Fruit fly (Drosophila melanogaster): ENCODE data around the gene Dpy-30L1.

Dpy-30L1 gene

DNA sequence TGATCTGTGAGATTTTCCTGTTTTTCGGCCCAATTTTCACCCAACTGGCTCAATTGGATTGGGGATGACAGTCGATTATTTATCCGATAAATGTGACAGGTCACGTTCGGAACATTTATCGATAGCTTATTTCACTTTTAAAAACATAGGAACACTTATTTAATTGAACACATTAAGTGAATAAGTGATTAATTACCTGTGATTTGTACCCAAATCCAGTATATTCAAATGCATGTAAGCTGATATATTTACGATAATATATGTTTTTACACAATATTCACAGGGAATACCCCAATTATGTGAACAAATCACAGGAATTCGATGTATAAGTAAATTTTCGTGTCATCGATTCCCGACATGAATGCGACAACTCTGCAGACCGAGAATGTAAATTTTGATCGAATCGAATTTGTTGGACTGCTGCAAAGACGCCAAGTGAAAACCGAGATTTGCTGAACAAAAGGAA lies at the start of gene Dpy-30L1, which contains the start of gene EMC3:
Gene Dpy-30L1 (plus strand): TSS at position 311 of the 466 bp plus-strand sequence.
Gene EMC3 (minus strand): TSS at position 81 of the 466 bp plus-strand sequence.
- TF ChIP-seq noc (tag; optimal IDR thresholded peaks at IDR 0.05), result no peak

DNA sequence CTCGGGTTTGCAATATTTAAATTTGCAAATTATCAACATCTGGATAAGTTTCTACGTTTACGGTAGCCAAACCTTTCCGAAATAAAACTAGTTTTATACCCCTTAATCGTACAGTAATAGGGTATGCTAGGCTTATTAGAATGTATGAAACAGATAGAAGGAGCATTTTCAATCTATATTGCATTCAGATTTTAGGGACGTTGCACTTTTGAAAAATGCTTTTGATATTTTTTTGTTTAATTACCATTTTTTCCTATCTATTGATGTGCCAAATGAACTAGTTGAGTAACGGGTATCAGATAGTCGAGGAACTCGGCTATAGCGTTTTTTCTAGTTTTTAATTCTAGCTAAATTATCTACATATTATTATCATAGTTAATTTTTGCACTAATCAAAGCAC lies 49.5 kb upstream of the Dpy-30L1 start:
- peak; percentile 58 for TF ChIP-seq noc (tag; optimal IDR thresholded peaks at IDR 0.05)

DNA sequence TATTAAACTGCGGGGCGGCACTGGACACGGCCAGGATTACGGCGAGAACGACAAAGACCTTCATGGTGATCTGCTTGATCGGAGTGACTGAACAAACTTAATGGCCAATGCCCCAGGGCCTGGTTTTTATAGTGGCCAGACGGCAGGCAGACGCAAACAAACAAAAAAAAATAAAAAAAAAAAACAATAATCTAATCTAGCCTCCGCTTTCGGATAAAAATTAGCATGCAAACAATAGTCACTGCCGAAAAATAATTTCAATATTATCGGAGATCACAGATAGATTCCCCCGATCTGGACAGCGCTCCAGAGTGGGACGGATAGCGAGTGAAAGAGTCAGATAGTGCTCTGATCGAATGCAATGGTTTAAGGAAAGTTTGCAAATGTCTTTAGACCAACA lies 48.1 kb upstream of the Dpy-30L1 start, which contains the start of gene CG7299:
Gene CG7299 (minus strand): TSS at position 101 of the 400 bp plus-strand sequence.
- no peak for TF ChIP-seq noc (tag; optimal IDR thresholded peaks at IDR 0.05)

DNA sequence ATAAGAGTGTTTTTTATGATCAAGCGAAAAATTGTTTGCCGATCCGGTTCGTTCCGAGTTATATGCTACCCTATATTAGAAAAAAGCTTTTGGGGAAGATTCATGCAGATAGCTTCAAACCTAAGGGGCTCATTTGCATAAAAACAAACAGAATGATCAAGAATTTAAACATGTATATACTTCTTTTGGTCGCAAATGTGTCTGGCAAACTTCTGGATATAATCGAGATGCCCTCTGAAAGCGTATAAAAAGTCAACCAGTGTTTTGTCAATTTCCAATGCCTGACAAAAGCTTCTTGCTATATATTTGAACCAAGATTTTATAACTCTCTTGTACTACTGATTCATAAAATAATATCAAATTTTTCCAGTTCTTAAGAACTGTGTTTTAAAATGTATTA lies 46.8 kb upstream of the Dpy-30L1 start:
- no peak for TF ChIP-seq noc (tag; optimal IDR thresholded peaks at IDR 0.05)

DNA sequence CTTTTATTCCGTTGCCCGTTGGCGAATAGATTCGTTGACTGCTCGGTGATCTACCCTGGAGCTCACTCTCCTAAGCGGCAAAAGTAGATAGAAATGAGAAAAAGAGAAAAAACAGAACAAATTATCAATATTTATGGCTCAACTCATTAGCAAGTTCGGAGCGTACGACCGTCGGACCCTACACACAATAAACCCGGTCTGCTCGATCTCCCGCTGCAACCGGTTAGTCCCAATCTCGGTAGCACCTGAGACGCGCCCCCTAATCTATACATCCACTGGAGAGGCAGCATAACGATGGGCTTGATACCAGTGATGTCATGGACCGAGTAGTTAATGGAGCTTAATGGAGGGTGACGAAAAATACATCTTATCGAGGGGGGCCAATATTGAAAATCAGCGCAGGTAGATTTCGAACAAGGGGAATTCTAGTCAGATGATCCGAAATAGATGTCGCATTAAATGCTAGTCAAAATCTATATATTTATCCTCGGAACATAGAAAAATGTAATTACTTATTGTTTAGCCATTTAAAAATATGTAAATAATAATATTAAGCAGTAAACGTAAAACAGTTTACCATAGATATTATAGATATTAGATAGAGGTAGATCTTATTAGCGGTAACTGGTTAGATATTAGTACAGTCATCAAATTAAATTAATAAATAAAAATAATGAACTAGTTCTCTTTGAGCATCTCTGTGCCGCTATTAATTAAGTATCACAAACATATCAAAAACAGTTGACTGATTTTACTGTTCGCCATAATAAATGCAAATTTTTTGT lies 45.3 kb upstream of the Dpy-30L1 start, which contains the start of gene CG7296:
Gene CG7296 (minus strand): TSS at position 58 of the 785 bp plus-strand sequence.
- TF ChIP-seq noc (tag; optimal IDR thresholded peaks at IDR 0.05), result no peak

DNA sequence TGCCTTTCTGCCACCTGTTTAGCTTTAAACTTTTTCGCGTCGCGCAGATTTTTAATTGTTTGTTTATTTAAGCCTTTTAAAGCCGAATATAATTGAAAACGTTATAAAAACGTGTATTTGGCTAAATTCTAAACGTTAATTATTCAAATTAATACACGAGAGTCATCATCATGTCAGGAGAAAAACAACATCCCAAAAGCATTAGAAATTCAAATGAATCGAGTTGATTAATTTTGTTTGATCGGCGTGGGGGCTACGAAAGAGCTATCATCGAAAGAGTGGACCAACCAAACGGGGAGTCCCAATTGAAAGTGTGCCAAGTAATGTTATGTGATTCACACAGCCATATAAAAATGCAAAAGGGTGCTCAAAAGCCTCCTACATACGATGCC lies 44.7 kb upstream of the Dpy-30L1 start:
- TF ChIP-seq noc (tag; optimal IDR thresholded peaks at IDR 0.05), result no peak

DNA sequence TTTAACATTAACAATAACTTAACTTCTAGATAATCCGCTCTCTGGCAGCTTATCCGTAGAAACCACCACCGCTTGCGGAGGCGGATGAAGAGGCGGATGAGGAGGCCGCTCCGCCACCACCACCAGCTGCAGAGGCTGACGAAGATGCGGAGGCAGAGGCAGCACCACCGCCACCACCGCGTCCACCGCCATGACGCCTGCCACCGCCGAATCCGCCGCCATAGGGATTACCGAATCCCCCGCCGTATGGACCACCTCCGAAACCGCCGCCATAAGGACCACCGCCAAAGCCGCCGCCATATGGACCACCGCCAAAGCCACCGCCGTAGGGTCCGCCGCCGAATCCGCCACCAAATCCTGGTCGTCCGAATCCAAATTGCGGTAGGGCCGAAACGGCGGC lies 43.7 kb upstream of the Dpy-30L1 start:
- no peak for TF ChIP-seq noc (tag; optimal IDR thresholded peaks at IDR 0.05)

DNA sequence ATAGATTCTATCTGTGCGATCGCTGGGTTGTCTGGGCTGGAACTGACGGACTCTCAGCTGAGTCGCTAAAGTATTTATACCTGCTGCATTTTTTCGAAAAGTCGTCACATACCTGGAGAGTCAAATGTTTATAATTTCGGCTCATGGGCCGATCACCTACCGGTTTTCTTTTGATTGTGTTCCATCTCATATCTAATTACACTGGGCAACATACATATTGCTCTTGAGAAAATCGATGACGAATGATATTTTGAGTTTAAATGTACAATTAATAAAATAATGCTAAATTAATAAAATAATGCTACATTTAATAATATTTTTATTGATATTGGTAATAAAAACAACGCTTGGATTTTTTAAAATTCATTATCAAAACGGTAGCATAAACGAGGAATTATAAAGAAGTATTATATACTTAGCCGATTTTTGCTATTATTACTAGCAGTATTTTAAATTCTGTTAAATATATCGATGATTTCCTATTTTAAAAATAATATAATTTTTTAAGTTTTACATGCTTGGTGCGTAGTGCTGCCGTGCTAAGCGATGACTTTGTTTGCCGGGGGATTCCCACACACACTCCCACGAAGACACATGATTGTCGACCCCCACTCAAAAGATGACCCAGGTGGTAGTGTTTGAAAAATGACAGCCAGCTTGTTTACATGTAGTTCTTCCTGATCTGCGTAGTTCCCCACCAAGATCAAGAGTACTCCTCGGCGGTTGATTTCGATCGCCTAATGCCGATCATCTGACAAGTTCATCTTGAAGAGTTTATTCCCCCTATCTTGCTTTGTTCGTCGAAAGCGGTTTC lies 43.0 kb upstream of the Dpy-30L1 start, which contains the start of gene CG7294:
Gene CG7294 (minus strand): TSS at position 51 of the 814 bp plus-strand sequence.
- no peak for TF ChIP-seq noc (tag; optimal IDR thresholded peaks at IDR 0.05)

DNA sequence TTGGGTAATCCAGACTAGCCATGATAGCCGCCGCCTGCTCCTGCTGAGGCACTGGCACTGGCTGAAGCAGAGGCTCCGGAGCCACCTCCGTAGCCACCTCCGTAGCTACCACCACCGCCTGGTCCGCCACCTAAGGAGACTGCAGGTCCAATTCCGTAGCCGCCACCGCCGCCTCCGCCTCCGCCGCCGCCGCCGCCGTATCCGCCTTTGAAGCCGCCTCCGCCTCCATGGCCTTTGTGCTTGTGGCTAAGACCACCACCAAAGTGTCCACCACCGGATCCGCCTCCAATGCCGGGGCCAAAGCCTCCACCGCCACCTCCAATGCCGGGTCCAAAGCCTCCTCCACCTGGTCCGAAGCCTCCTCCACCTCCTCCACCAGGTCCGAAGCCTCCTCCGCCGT lies 39.4 kb upstream of the Dpy-30L1 start:
- no peak for TF ChIP-seq noc (tag; optimal IDR thresholded peaks at IDR 0.05)

DNA sequence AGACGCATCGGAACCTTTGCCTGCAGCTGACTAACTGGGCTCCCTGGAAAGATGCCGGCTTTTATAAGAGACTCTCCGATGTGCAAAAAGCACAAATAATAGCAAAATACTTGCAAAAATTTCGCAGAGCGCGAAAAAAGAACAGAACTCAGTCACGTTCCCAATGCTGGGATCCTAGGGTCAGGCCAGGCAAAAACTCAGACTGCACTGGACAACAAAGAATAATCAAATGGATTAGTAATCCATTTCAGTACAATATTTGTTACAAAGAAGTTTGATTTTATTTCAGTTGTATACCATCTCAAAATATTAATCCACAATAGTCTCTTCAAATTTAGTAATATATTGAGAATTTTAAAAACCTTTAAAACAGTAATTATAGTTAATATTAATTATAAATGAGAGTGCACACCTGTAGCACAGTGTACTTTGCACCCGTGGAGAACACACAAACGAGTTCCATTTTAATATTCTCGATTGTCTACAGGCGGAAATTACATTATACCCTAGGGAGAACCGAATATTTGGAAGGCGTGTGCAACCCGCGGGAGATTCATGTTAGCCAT lies 38.3 kb upstream of the Dpy-30L1 start, which contains the start of gene CG17108:
Gene CG17108 (minus strand): TSS at position 51 of the 566 bp plus-strand sequence.
- TF ChIP-seq noc (tag; optimal IDR thresholded peaks at IDR 0.05), result no peak

DNA sequence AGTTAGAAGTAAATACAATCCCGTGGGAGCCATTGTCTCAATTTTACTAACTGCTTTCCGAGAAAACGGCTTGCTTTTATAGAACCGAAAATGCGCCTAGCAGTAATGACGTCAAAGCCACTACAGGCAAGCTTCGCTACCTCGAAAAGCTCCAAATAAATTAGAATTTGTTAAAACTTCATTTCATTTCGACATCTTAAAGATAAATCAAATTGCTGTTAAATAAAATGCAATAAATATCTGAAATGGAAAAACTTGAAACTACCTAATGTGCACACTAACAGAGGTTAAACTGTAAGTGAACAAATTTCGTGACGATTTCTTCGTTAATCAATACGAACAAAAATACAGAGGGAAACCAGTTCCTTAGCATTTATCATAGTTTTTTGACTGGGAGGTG lies 34.5 kb upstream of the Dpy-30L1 start, which contains the start of gene CG7300:
Gene CG7300 (minus strand): TSS at position 52 of the 400 bp plus-strand sequence.
- peak; percentile 80 for TF ChIP-seq noc (tag; optimal IDR thresholded peaks at IDR 0.05)

DNA sequence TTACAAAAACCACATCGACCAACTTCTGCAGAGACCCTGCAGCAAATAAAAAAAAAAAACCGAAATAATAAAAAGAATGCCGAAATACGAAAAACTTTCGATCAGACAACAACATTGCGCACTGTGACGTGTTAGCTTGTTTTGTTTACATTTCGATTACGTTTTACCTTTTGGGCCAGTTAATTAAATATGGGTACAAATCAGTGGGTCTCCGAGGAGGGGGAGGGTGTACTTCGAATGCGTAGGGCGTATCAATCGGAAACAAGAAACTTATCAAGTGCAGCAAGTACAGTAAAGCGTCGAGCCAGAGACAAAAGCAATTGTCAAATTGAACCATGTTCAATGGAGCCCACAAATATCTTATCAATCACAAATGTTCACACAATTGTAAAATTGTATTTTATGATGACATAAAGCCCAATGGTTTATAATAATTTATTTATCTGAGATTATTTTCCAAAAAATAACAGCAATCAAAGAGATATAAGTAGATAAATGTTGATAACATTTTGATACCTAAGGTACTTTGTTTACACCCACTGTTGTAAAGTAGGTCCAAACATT lies 30.9 kb upstream of the Dpy-30L1 start, which contains the start of gene Lip1:
Gene Lip1 (minus strand): TSS at position 46 of the 564 bp plus-strand sequence.
- no peak for TF ChIP-seq noc (tag; optimal IDR thresholded peaks at IDR 0.05)

DNA sequence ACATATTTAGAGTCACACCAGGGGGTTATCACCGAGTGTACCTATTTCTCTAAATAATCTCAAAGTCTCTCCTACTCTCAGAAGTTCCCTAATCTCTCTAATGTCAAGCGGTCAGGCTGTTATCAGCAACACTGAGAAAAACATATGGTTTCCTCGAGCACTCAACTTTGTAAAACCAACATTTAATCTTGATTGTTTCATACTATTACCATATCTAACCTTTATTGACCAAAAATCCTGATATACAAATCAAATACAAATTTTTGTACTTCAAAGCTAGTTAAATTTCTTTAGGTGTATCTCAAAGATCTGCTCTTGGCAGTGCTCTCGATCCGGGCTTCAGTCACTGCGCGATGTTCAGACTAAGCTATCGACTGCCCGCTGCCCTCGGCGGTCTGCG lies 29.2 kb upstream of the Dpy-30L1 start, which contains the start of gene CG6415:
Gene CG6415 (plus strand): TSS at position 341 of the 400 bp plus-strand sequence.
- TF ChIP-seq noc (tag; optimal IDR thresholded peaks at IDR 0.05), result peak; percentile 92

DNA sequence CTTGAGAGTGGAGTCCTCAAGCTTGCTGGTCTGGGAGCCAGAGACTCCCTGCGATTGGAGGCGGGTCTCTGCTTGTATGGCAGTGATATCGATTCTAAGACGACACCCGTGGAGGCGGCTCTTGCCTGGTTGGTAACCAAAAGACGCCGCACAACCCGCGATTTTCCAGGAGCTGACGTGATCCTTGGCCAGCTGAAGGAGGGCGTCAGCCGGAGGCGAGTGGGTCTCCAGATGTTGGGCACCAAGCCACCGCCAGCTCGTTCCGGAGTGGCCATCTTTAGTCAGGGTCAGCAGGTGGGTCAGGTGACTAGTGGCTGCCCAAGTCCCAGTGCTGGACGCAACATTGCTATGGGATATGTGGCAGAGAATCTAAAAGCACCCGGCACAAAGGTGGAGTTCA lies 28.0 kb upstream of the Dpy-30L1 start:
- TF ChIP-seq noc (tag; optimal IDR thresholded peaks at IDR 0.05), result no peak

DNA sequence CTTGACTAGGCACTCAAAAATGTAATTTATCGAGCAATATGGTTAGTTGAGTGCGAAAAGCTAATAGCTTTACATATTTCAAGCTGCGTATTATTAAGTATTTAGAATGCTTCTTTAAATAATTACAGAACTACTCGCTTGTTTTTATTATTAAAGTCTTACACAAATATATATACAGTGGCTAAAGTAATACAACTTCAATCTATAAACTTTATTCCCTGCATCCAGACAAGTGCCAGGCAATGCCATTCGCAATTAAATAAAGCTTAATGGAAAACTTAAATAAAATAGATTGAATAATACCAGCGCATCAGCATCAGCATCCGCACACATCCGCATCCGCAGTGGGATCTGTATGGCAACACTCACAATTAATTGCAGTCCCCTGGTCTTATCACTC lies 26.2 kb upstream of the Dpy-30L1 start:
- TF ChIP-seq noc (tag; optimal IDR thresholded peaks at IDR 0.05), result no peak
